Fruit fly (Drosophila melanogaster) whole organism, prepupa: ENCODE results near the gene Rab14.

Experiments
- Blimp-1 ChIP-seq: fragments of 200-800 bp; sonication (Bioruptor generic); optimal IDR thresholded peaks from 3 replicates; lab custom pipeline; 2017; ENCODE audit warnings: missing biosample characterization, missing genetic modification characterization, mild to moderate bottlenecking, moderate library complexity, missing genetic modification reagents
- CG10631 ChIP-seq: fragments of 200-800 bp; sonication (Bioruptor generic); optimal IDR thresholded peaks from 2 replicates; lab custom pipeline; 2016; ENCODE audit warnings: missing biosample characterization, missing genetic modification characterization
- CG10669 ChIP-seq: fragments of 200-800 bp; sonication (Bioruptor generic); optimal IDR thresholded peaks from 3 replicates; lab custom pipeline; 2018; ENCODE audit warnings: missing biosample characterization, mild to moderate bottlenecking, missing genetic modification characterization, moderate library complexity
- CG11762 ChIP-seq: fragments of 200-800 bp; sonication (Bioruptor generic); optimal IDR thresholded peaks from 3 replicates; lab custom pipeline; 2016; ENCODE audit warnings: missing biosample characterization, missing genetic modification characterization; ENCODE audit not compliant: insufficient read depth
- CG11902 ChIP-seq: fragments of 200-800 bp; sonication (Bioruptor generic); optimal IDR thresholded peaks from 3 replicates; lab custom pipeline; 2016; ENCODE audit warnings: missing biosample characterization, missing genetic modification characterization
- CG15336 ChIP-seq: fragments of 200-800 bp; sonication (Bioruptor generic); IDR thresholded peaks from 2 replicates; pipeline ENCODE4 v1.3.6; 2022; ENCODE audit warnings: missing biosample characterization, missing genetic modification characterization
- CG1621 ChIP-seq: fragments of 200-800 bp; sonication (Bioruptor generic); optimal IDR thresholded peaks from 3 replicates; lab custom pipeline; 2018; ENCODE audit warnings: missing biosample characterization, mild to moderate bottlenecking, missing genetic modification characterization
- CG16779 ChIP-seq: fragments of 200-800 bp; sonication (Bioruptor generic); optimal IDR thresholded peaks from 3 replicates; lab custom pipeline; 2017; ENCODE audit warnings: missing biosample characterization, mild to moderate bottlenecking, missing genetic modification characterization
- CG3032 ChIP-seq: fragments of 200-800 bp; optimal IDR thresholded peaks from 2 replicates; lab custom pipeline; 2019; ENCODE audit warnings: missing biosample characterization, mild to moderate bottlenecking, missing genetic modification characterization, moderate library complexity
- CG31627 ChIP-seq: fragments of 200-800 bp; sonication (Bioruptor generic); optimal IDR thresholded peaks from 3 replicates; lab custom pipeline; 2016; ENCODE audit warnings: missing biosample characterization, missing genetic modification characterization
- CG34406 ChIP-seq: fragments of 200-800 bp; sonication (Bioruptor generic); optimal IDR thresholded peaks from 3 replicates; lab custom pipeline; 2016; ENCODE audit warnings: missing biosample characterization, missing genetic modification characterization
- CG4318 ChIP-seq: fragments of 200-800 bp; sonication (Bioruptor generic); optimal IDR thresholded peaks from 3 replicates; lab custom pipeline; 2017; ENCODE audit warnings: missing biosample characterization, mild to moderate bottlenecking, missing genetic modification characterization
- CG6792 ChIP-seq: fragments of 200-800 bp; sonication (Bioruptor generic); optimal IDR thresholded peaks from 3 replicates; lab custom pipeline; 2016; ENCODE audit warnings: missing biosample characterization, missing genetic modification characterization
- CG6854 ChIP-seq: fragments of 200-800 bp; sonication (Bioruptor generic); optimal IDR thresholded peaks from 2 replicates; lab custom pipeline; 2017; ENCODE audit warnings: missing biosample characterization, mild to moderate bottlenecking, missing genetic modification characterization
- CG8119 ChIP-seq: fragments of 200-800 bp; sonication (Bioruptor generic); IDR thresholded peaks from 3 replicates; pipeline ENCODE4 v1.3.6; 2022; ENCODE audit warnings: missing biosample characterization, missing genetic modification characterization
- CG8319 ChIP-seq: fragments of 200-800 bp; sonication (Bioruptor generic); optimal IDR thresholded peaks from 3 replicates; lab custom pipeline; 2016; ENCODE audit warnings: missing biosample characterization, missing genetic modification characterization
- CG8632 ChIP-seq: fragments of 200-800 bp; sonication (Bioruptor generic); optimal IDR thresholded peaks from 3 replicates; lab custom pipeline; 2016; ENCODE audit warnings: missing biosample characterization, missing genetic modification characterization
- CG9139 ChIP-seq: fragments of 200-800 bp; sonication (Bioruptor generic); optimal IDR thresholded peaks from 3 replicates; lab custom pipeline; 2017; ENCODE audit warnings: missing biosample characterization, mild to moderate bottlenecking, missing genetic modification characterization
- Eip93F ChIP-seq: fragments of 200-800 bp; sonication (Bioruptor generic); optimal IDR thresholded peaks from 2 replicates; lab custom pipeline; 2016; ENCODE audit warnings: missing biosample characterization, mild to moderate bottlenecking, missing genetic modification characterization
- Ets21C ChIP-seq: fragments of 200-800 bp; sonication (Bioruptor generic); optimal IDR thresholded peaks from 3 replicates; lab custom pipeline; 2016; ENCODE audit warnings: missing biosample characterization, missing genetic modification characterization
- Gug ChIP-seq: fragments of 200-800 bp; sonication (Bioruptor generic); IDR thresholded peaks from 2 replicates; pipeline ENCODE4 v1.3.6; 2022; ENCODE audit warnings: missing biosample characterization, missing genetic modification characterization
- Hr38 ChIP-seq: sonication (Bioruptor generic); optimal IDR thresholded peaks from 2 replicates; lab custom pipeline; 2016; ENCODE audit warnings: missing biosample characterization, missing genetic modification characterization
- Hr39 ChIP-seq: fragments of 200-800 bp; sonication (Bioruptor generic); optimal IDR thresholded peaks from 2 replicates; lab custom pipeline; 2016; ENCODE audit warnings: missing biosample characterization, missing genetic modification characterization
- Hr4 ChIP-seq: fragments of 200-800 bp; sonication (Bioruptor generic); optimal IDR thresholded peaks from 3 replicates; lab custom pipeline; 2016; ENCODE audit warnings: missing biosample characterization, missing genetic modification characterization
- Lpt ChIP-seq: fragments of 200-800 bp; sonication (Bioruptor generic); optimal IDR thresholded peaks from 3 replicates; lab custom pipeline; 2016; ENCODE audit warnings: missing biosample characterization, missing genetic modification characterization
- OdsH ChIP-seq: fragments of 200-800 bp; sonication (Bioruptor generic); optimal IDR thresholded peaks from 3 replicates; lab custom pipeline; 2016; ENCODE audit warnings: missing biosample characterization, missing genetic modification characterization
- Smox ChIP-seq: fragments of 200-800 bp; sonication (Bioruptor generic); optimal IDR thresholded peaks from 3 replicates; lab custom pipeline; 2016; ENCODE audit warnings: missing biosample characterization, missing genetic modification characterization
- Sox14 ChIP-seq: fragments of 200-800 bp; sonication (Bioruptor generic); optimal IDR thresholded peaks from 3 replicates; lab custom pipeline; 2016; ENCODE audit warnings: missing biosample characterization, missing genetic modification characterization
- achi ChIP-seq: fragments of 200-800 bp; sonication (Bioruptor generic); optimal IDR thresholded peaks from 3 replicates; lab custom pipeline; 2016; ENCODE audit warnings: missing biosample characterization, missing genetic modification characterization
- cyc ChIP-seq: fragments of 200-800 bp; sonication (Bioruptor generic); optimal IDR thresholded peaks from 3 replicates; lab custom pipeline; 2016; ENCODE audit warnings: missing biosample characterization, missing genetic modification characterization
- dac ChIP-seq: fragments of 200-800 bp; sonication (Bioruptor generic); optimal IDR thresholded peaks from 2 replicates; lab custom pipeline; 2017; ENCODE audit warnings: missing biosample characterization, mild to moderate bottlenecking, missing genetic modification characterization
- dsx ChIP-seq: fragments of 200-800 bp; optimal IDR thresholded peaks from 3 replicates; lab custom pipeline; 2019; ENCODE audit warnings: missing biosample characterization, mild to moderate bottlenecking, missing genetic modification characterization, moderate library complexity; ENCODE audit not compliant: poor library complexity, severe bottlenecking
- eg ChIP-seq: fragments of 200-800 bp; sonication (Bioruptor generic); IDR thresholded peaks from 3 replicates; pipeline ENCODE4 v1.3.6; 2022; ENCODE audit warnings: missing biosample characterization, missing genetic modification characterization
- fd85E ChIP-seq: fragments of 200-800 bp; sonication (Bioruptor generic); optimal IDR thresholded peaks from 3 replicates; lab custom pipeline; 2016; ENCODE audit warnings: missing biosample characterization, missing genetic modification characterization
- fkh ChIP-seq: fragments of 200-800 bp; sonication (Bioruptor generic); optimal IDR thresholded peaks from 3 replicates; lab custom pipeline; 2017; ENCODE audit warnings: missing biosample characterization, mild to moderate bottlenecking, missing genetic modification characterization, moderate library complexity
- lz ChIP-seq: fragments of 200-800 bp; sonication (Bioruptor generic); optimal IDR thresholded peaks from 3 replicates; lab custom pipeline; 2016; ENCODE audit warnings: missing biosample characterization, missing genetic modification characterization
- net ChIP-seq: fragments of 200-800 bp; sonication (Bioruptor generic); optimal IDR thresholded peaks from 3 replicates; lab custom pipeline; 2016; ENCODE audit warnings: missing biosample characterization, missing genetic modification characterization
- spab ChIP-seq: fragments of 200-800 bp; sonication (Bioruptor generic); optimal IDR thresholded peaks from 2 replicates; lab custom pipeline; 2017; ENCODE audit warnings: missing biosample characterization, mild to moderate bottlenecking, missing genetic modification characterization, missing genetic modification reagents
- ss ChIP-seq, 2 experiments: fragments of 200-800 bp; sonication (Bioruptor generic); optimal IDR thresholded peaks; 2 replicates in 1 of 2; 3 replicates in 1 of 2; lab custom pipeline; 2017 to 2018; ENCODE audit warnings: mild to moderate bottlenecking in 2 of 2, missing biosample characterization in 2 of 2, missing genetic modification characterization in 2 of 2, moderate library complexity in 1 of 2
- svp ChIP-seq: fragments of 200-800 bp; sonication (Bioruptor generic); peaks from one replicate; lab custom pipeline; 2016; ENCODE audit warnings: missing biosample characterization, missing genetic modification characterization
- topi ChIP-seq: fragments of 200-800 bp; sonication (Bioruptor generic); optimal IDR thresholded peaks from 3 replicates; lab custom pipeline; 2016; ENCODE audit warnings: missing biosample characterization, missing genetic modification characterization
- vri ChIP-seq: fragments of 200-800 bp; sonication (Bioruptor generic); optimal IDR thresholded peaks from 3 replicates; lab custom pipeline; 2016; ENCODE audit warnings: missing biosample characterization, mild to moderate bottlenecking, missing genetic modification characterization

Gene Rab14

DNA sequence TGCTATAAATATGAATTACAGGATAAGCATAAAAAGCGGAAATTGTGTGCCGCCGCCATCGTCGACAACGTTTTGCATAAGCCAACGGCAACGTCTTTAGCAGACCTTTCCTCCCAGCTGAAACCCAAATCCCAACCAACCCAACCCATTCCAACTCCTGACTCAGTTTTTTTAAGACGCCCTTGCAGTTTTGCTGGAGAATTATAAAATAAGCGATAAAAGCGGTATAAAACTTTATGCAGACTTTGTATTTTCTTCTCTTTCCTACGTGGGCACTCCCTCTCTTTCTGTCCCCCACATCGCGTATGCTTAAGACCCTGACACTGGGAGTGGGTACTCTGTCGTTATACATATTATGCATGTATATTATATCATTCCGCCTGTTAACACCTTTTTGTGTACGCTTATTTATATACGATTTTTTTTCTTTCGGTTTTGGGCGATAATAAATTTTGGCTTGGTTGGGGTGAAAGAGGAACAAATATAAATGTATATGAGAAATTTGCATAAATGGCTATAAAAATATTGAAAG lies 42.2 kb downstream of the Rab14 start (continued):
- TF ChIP-seq CG16779 (tag; lab: Kevin White, UChicago), result no peak
- peak; percentile 70 for TF ChIP-seq vri (GFP tag; lab: Kevin White, UChicago)
- TF ChIP-seq cyc (GFP tag; lab: Kevin White, UChicago), result no peak
- no peak for TF ChIP-seq Smox
- TF ChIP-seq fd85E, result no peak
- TF ChIP-seq CG31627 (GFP tag; lab: Kevin White, UChicago), result no peak
- no peak for TF ChIP-seq CG3032 (tag; lab: Kevin White, UChicago)
- TF ChIP-seq CG10669, result no peak
- TF ChIP-seq CG11762 (GFP tag; lab: Kevin White, UChicago), result no peak
- TF ChIP-seq CG1621 (tag; lab: Kevin White, UChicago), result no peak
- TF ChIP-seq Lpt, result no peak

DNA sequence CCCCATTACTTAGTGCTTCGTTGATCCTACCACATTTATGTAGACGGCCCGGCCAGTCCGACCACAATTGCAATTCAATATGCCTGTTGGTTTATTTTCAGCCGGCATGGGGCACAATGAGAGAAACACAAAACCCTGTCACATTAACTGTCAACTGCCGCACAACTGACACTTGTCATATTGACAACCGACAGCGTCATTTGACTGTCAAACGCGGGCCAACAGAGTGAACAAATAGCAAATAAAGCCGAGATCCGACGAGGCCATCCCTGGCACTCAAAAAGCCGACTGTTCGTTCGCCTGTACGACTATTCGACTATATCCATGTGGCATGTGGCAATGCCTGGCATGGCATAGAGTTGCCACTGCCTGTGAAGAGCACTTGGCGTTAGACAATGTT lies 43.0 kb downstream of the Rab14 start:
- TF ChIP-seq CG1621 (tag; lab: Kevin White, UChicago) (no peak), lz (GFP tag; lab: Kevin White, UChicago) (no peak), svp (GFP tag; lab: Kevin White, UChicago) (no peak), fd85E (no peak), CG15336 (GFP tag; lab: Robert Waterston, UW) (no peak), dsx (GFP tag; lab: Kevin White, UChicago) (peak; percentile 37), Gug (GFP tag; lab: Robert Waterston, UW) (no peak), CG9139 (GFP tag; lab: Kevin White, UChicago) (no peak), eg (peak; percentile 32; the same call in 1 of the 3 replicates), CG8119 (GFP tag; lab: Robert Waterston, UW) (no peak)

DNA sequence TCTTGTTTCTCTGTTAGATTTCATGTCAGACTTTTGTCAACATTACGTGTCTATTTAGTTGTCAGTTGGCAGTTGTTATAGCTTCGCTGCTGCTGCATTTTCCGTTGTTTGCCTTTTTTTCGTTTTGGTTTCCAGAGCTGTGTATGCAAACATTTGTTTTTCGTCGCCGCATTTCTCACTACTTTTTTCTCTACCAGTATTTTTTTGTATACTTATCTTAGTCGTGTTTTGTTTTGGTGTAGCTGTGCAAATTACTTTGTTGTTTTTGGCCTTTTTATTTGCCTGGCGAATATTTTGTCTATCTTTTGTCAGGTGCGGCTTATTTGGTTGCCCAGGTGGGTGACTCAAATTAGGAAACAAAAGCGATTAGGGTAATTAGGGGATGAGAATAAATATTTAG lies 43.6 kb downstream of the Rab14 start:
- TF ChIP-seq fkh, result peak; percentile 70
- no peak for TF ChIP-seq dsx (GFP tag; lab: Kevin White, UChicago)
- no peak for TF ChIP-seq CG9139 (GFP tag; lab: Kevin White, UChicago)
- no peak for TF ChIP-seq CG3032 (tag; lab: Kevin White, UChicago)
- no peak for TF ChIP-seq CG8119 (GFP tag; lab: Robert Waterston, UW)

DNA sequence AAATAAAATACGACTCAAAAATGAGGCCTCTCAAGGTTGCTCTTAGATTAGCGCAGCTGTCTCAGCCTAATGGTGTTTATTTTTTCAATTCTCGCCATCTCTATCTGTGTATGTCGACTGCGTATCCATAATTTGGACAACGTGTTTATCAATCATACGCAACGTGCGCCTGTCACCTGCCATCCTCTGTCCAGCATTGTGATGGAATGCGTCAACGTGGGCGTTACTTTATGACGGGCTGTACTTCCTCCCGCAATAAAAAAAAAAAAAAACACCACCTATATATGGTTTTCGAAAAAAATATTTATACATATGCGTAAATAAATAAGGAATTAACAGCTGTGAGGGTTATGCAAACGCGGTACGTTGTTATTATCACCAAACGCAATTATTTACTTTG lies 44.4 kb downstream of the Rab14 start:
- TF ChIP-seq CG11902 (no peak), CG8319 (GFP tag; lab: Kevin White, UChicago) (no peak), fd85E (no peak), Sox14 (GFP tag; lab: Kevin White, UChicago) (no peak), fkh (peak; percentile 69), ss (GFP tag; optimal IDR thresholded peaks at IDR 0.05; lab: Kevin White, UChicago) (no peak), Ets21C (GFP tag; lab: Kevin White, UChicago) (no peak), dac (no peak), achi (GFP tag; lab: Kevin White, UChicago) (no peak), spab (GFP tag; lab: Kevin White, UChicago) (no peak), CG9139 (GFP tag; lab: Kevin White, UChicago) (no peak), Eip93F (no peak), Hr38 (GFP tag; lab: Kevin White, UChicago) (no peak), CG34406 (no peak), vri (GFP tag; lab: Kevin White, UChicago) (peak; percentile 31), CG3032 (tag; lab: Kevin White, UChicago) (no peak), svp (GFP tag; lab: Kevin White, UChicago) (peak; percentile 30)

DNA sequence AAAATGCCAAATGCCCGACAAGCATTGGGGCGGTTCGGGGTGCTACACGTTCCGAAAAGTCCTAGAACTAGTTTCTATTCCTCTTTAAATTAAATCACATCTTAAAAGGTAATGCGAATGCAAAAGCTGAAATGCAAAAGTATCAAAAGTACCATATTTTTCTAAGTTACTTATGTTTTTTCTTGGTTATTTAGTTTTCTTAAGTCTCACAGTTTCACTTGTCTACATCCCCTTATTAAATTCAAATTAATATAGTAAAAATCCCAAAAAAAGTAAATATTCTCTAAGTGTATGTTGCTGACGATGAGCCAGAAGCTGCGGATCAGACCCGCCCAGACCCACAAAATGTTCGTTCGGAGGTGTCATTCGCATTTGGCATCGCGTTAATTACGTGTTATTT lies 45.7 kb downstream of the Rab14 start:
- TF ChIP-seq lz (GFP tag; lab: Kevin White, UChicago) (peak; percentile 57), CG6854 (GFP tag; lab: Kevin White, UChicago) (no peak), CG10631 (GFP tag; lab: Kevin White, UChicago) (peak; percentile 34), CG6792 (GFP tag; lab: Kevin White, UChicago) (no peak), topi (GFP tag; lab: Kevin White, UChicago) (peak; percentile 59), ss (GFP tag; optimal IDR thresholded peaks at IDR 0.05; lab: Kevin White, UChicago) (peak in 1 of 2 experiments; percentile 0), CG8632 (GFP tag; lab: Kevin White, UChicago) (peak; percentile 10), OdsH (GFP tag; lab: Kevin White, UChicago) (peak; percentile 27), Blimp-1 (GFP tag; lab: Kevin White, UChicago) (peak; percentile 1), spab (GFP tag; lab: Kevin White, UChicago) (peak; percentile 23), net (GFP tag; lab: Kevin White, UChicago) (peak; percentile 8), eg (0 out of 3 replicates have a peak, but pooled peaks have one; percentile 26), CG1621 (tag; lab: Kevin White, UChicago) (no peak), CG4318 (GFP tag; lab: Kevin White, UChicago) (no peak), CG10669 (peak; percentile 51), Hr4 (peak; percentile 39), CG8319 (GFP tag; lab: Kevin White, UChicago) (no peak), CG15336 (GFP tag; lab: Robert Waterston, UW) (0 out of 2 replicates have a peak, but pooled peaks have one; percentile 18), Hr39 (GFP tag; lab: Kevin White, UChicago) (peak; percentile 37), Sox14 (GFP tag; lab: Kevin White, UChicago) (no peak)
